Worm (Caenorhabditis elegans): ENCODE data around the gene rpn-9.

- TF ChIP-seq aly-1 (tag; optimal IDR thresholded peaks at IDR 0.05) = no peak
- no peak for TF ChIP-seq tbx-37 (GFP tag; conservative IDR thresholded peaks at IDR 0.05)
- TF ChIP-seq flt-1 (GFP tag; IDR thresholded peaks at IDR 0.05) = no peak
- no peak for TF ChIP-seq sea-1 (GFP tag; conservative IDR thresholded peaks at IDR 0.05)
- no peak for TF ChIP-seq F13C5.2 (tag; optimal IDR thresholded peaks at IDR 0.05)
- TF ChIP-seq tbx-11 (GFP tag; IDR thresholded peaks at IDR 0.05) = no peak
- no peak for TF ChIP-seq tra-4 (tag; optimal IDR thresholded peaks at IDR 0.05)
Measured at ce11 chrII:11283013-11283412, 44.3 kb upstream of the rpn-9 start.

Measured in whole organism, early embryonic.